Fruit fly (Drosophila melanogaster): ENCODE results near the gene Hsp22.

DNA sequence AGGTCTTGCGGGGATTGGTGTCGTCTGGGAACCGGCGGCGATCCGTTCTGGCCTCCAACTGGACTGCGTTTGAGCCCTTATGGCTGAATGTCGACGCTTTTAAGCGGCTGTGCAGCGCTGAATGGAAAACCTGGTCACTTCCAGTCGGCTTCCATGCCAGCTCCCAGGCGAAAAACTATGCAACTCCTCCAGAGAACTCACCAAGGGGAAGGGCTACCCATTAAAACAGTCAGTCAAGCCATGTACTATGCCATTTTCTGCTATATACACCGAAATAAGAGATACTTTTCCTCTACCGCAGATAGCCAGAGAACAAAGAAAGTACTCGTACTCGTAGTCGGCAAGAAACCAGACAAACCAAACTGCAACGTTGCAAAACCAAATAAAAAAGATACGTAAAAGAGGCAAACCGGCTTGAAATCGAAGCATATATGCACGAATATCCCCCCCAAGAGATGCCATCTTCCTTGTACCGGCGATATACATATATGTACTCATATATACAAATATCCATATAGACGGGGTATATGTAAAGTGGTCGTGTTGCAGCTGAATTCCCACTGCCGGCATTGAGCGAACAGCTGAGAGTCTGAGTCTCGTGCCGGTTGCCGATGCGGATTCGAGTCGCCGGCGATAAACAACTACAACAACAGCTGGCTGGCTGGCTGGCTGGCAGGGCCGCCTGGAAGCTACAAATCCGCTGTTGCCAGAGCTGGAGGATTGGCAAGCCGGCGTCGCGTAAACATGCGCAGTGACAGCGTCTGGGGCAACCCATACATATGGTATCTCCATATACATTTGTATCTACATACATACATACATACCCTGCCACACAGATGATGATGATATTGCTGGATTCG lies 7.0 kb downstream of the Hsp22 start, which contains the start of gene Hsp67Ba:
- TF ChIP-seq D1 (tag; optimal IDR thresholded peaks at IDR 0.05) (no peak), fd96Ca (GFP tag; IDR thresholded peaks at IDR 0.05) (no peak), CG9948 (tag; optimal IDR thresholded peaks at IDR 0.05) (no peak), EcR (GFP tag; optimal IDR thresholded peaks at IDR 0.05) (no peak), CG34367 (tag; optimal IDR thresholded peaks at IDR 0.05) (no peak), CG8159 (tag; optimal IDR thresholded peaks at IDR 0.05) (no peak), CG12605 (GFP tag; IDR thresholded peaks at IDR 0.05) (0 out of 2 replicates have a peak, but pooled peaks have one; percentile 39), CG15710 (tag; optimal IDR thresholded peaks at IDR 0.05) (no peak)

All from whole organism, pupa.